Fruit fly (Drosophila melanogaster) whole organism, embryonic: ENCODE results near the gene Pp2A-29B.

ENCODE experiments used
- Atf-2 ChIP-seq: fragments of 200-800 bp; sonication (Bioruptor generic); optimal IDR thresholded peaks from 2 replicates; lab custom pipeline; 2016; ENCODE audit warnings: missing biosample characterization, missing genetic modification characterization
- Atf6 ChIP-seq: fragments of 200-800 bp; sonication (Bioruptor generic); IDR thresholded peaks from 2 replicates; pipeline ENCODE4 v1.3.6; 2022; ENCODE audit warnings: missing biosample characterization, missing genetic modification characterization
- Bdp1 ChIP-seq: fragments of 200-800 bp; sonication (Bioruptor generic); optimal IDR thresholded peaks from 3 replicates; lab custom pipeline; 2016; ENCODE audit warnings: missing biosample characterization, missing genetic modification characterization
- Bgb ChIP-seq: fragments of 200-800 bp; sonication (Bioruptor generic); IDR thresholded peaks from 2 replicates; pipeline ENCODE4 v1.3.6; 2022; ENCODE audit warnings: missing biosample characterization, missing genetic modification characterization; ENCODE audit not compliant: partially characterized antibody
- Bteb2 ChIP-seq: fragments of 200-800 bp; sonication (Bioruptor generic); optimal IDR thresholded peaks from 2 replicates; lab custom pipeline; 2016; ENCODE audit warnings: missing biosample characterization, missing genetic modification characterization
- CG10209 ChIP-seq: fragments of 200-800 bp; sonication (Bioruptor generic); optimal IDR thresholded peaks from 3 replicates; lab custom pipeline; 2017; ENCODE audit warnings: missing biosample characterization, mild to moderate bottlenecking, missing genetic modification characterization, missing genetic modification reagents
- CG11398 ChIP-seq: fragments of 200-800 bp; sonication (Bioruptor generic); optimal IDR thresholded peaks from 2 replicates; lab custom pipeline; 2016; ENCODE audit warnings: missing biosample characterization, missing genetic modification characterization
- CG13123 ChIP-seq: fragments of 200-800 bp; sonication (Bioruptor generic); optimal IDR thresholded peaks from 2 replicates; lab custom pipeline; 2016; ENCODE audit warnings: missing biosample characterization, missing genetic modification characterization
- CG13424 ChIP-seq: fragments of 200-800 bp; sonication (Bioruptor generic); optimal IDR thresholded peaks from 2 replicates; lab custom pipeline; 2019; ENCODE audit warnings: missing biosample characterization, mild to moderate bottlenecking, missing genetic modification characterization, moderate library complexity
- CG13775 ChIP-seq: fragments of 200-800 bp; sonication (Bioruptor generic); optimal IDR thresholded peaks from 3 replicates; lab custom pipeline; 2017; ENCODE audit warnings: missing biosample characterization, mild to moderate bottlenecking, missing genetic modification characterization
- CG14667 ChIP-seq: fragments of 200-800 bp; sonication (Bioruptor generic); IDR thresholded peaks from 2 replicates; pipeline ENCODE4 v1.3.6; 2022; ENCODE audit warnings: missing biosample characterization, missing genetic modification characterization
- CG15514 ChIP-seq: fragments of 200-800 bp; sonication (Bioruptor generic); optimal IDR thresholded peaks from 3 replicates; lab custom pipeline; 2017; ENCODE audit warnings: missing biosample characterization, missing genetic modification characterization, mild to moderate bottlenecking, moderate library complexity, missing genetic modification reagents
- CG1602 ChIP-seq: fragments of 200-800 bp; sonication (Bioruptor generic); optimal IDR thresholded peaks from 3 replicates; lab custom pipeline; 2016; ENCODE audit warnings: missing biosample characterization, missing genetic modification characterization
- CG17361 ChIP-seq: fragments of 200-800 bp; sonication (Bioruptor generic); IDR thresholded peaks from 3 replicates; pipeline ENCODE4 v1.3.6; 2022; ENCODE audit warnings: missing biosample characterization, missing genetic modification characterization
- CG17829 ChIP-seq: fragments of 200-800 bp; optimal IDR thresholded peaks from 2 replicates; lab custom pipeline; 2019; ENCODE audit warnings: missing biosample characterization, mild to moderate bottlenecking, missing genetic modification characterization, moderate library complexity
- CG2202 ChIP-seq: fragments of 200-800 bp; sonication (Bioruptor generic); optimal IDR thresholded peaks from 2 replicates; lab custom pipeline; 2018; ENCODE audit warnings: missing biosample characterization, mild to moderate bottlenecking, missing genetic modification characterization
- CG2678 ChIP-seq: fragments of 200-800 bp; sonication (Bioruptor generic); optimal IDR thresholded peaks from 3 replicates; lab custom pipeline; 2019; ENCODE audit warnings: missing biosample characterization, mild to moderate bottlenecking, missing genetic modification characterization, moderate library complexity
- CG30020 ChIP-seq: fragments of 200-800 bp; optimal IDR thresholded peaks from 2 replicates; lab custom pipeline; 2019; ENCODE audit warnings: missing biosample characterization, mild to moderate bottlenecking, missing genetic modification characterization, moderate library complexity
- CG30403 ChIP-seq: fragments of 200-800 bp; sonication (Bioruptor generic); optimal IDR thresholded peaks from 3 replicates; lab custom pipeline; 2016; ENCODE audit warnings: missing biosample characterization, missing genetic modification characterization
- CG31224 ChIP-seq: fragments of 200-800 bp; sonication (Bioruptor generic); IDR thresholded peaks from 2 replicates; pipeline ENCODE4 v1.3.6; 2022; ENCODE audit warnings: missing biosample characterization, missing genetic modification characterization
- CG5953 ChIP-seq: fragments of 200-800 bp; sonication (Bioruptor generic); IDR thresholded peaks from 2 replicates; pipeline ENCODE4 v1.3.6; 2022; ENCODE audit warnings: missing biosample characterization, missing genetic modification characterization
- CG6254 ChIP-seq: fragments of 200-800 bp; sonication (Bioruptor generic); optimal IDR thresholded peaks from 3 replicates; lab custom pipeline; 2017; ENCODE audit warnings: mild to moderate bottlenecking, missing biosample characterization, missing genetic modification reagents, missing genetic modification characterization
- CG9437 ChIP-seq: fragments of 200-800 bp; sonication (Bioruptor generic); optimal IDR thresholded peaks from 2 replicates; lab custom pipeline; 2018; ENCODE audit warnings: missing biosample characterization, mild to moderate bottlenecking, missing genetic modification characterization
- CG9609 ChIP-seq: fragments of 200-800 bp; sonication (Bioruptor generic); optimal IDR thresholded peaks from 3 replicates; lab custom pipeline; 2016; ENCODE audit warnings: missing biosample characterization, missing genetic modification characterization
- CG9727 ChIP-seq: fragments of 200-800 bp; sonication (Bioruptor generic); optimal IDR thresholded peaks from 3 replicates; lab custom pipeline; 2017; ENCODE audit warnings: missing biosample characterization, mild to moderate bottlenecking, missing genetic modification characterization
- CG9817 ChIP-seq: fragments of 200-800 bp; sonication (Bioruptor generic); optimal IDR thresholded peaks from 2 replicates; lab custom pipeline; 2018; ENCODE audit warnings: missing biosample characterization, mild to moderate bottlenecking, missing genetic modification characterization, moderate library complexity
- CkIIα-i1 ChIP-seq: fragments of 200-800 bp; sonication (Bioruptor generic); IDR thresholded peaks from 2 replicates; pipeline ENCODE4 v1.3.6; 2022; ENCODE audit warnings: missing biosample characterization, missing genetic modification characterization
- CrebB ChIP-seq: fragments of 200-800 bp; sonication (Bioruptor generic); optimal IDR thresholded peaks from 3 replicates; lab custom pipeline; 2018; ENCODE audit warnings: missing biosample characterization, mild to moderate bottlenecking, missing genetic modification characterization
- HLH4C ChIP-seq: fragments of 200-800 bp; sonication (Bioruptor generic); IDR thresholded peaks from 3 replicates; pipeline ENCODE4 v1.3.6; 2022; ENCODE audit warnings: missing biosample characterization, missing genetic modification characterization; ENCODE audit not compliant: partially characterized antibody
- Hand ChIP-seq: fragments of 200-800 bp; sonication (Bioruptor generic); optimal IDR thresholded peaks from 2 replicates; lab custom pipeline; 2017; ENCODE audit warnings: mild to moderate bottlenecking, missing biosample characterization, missing genetic modification reagents, missing genetic modification characterization
- Hmr ChIP-seq: fragments of 200-800 bp; sonication (Bioruptor generic); optimal IDR thresholded peaks from 3 replicates; lab custom pipeline; 2017; ENCODE audit warnings: mild to moderate bottlenecking, missing biosample characterization, missing genetic modification reagents, missing genetic modification characterization
- Scr ChIP-seq: fragments of 200-800 bp; sonication (Bioruptor generic); IDR thresholded peaks from 2 replicates; pipeline ENCODE4 v1.3.6; 2022; ENCODE audit warnings: missing biosample characterization, missing genetic modification characterization; ENCODE audit not compliant: partially characterized antibody
- Six4 ChIP-seq: fragments of 200-800 bp; sonication (Bioruptor generic); optimal IDR thresholded peaks from 2 replicates; lab custom pipeline; 2016; ENCODE audit warnings: missing biosample characterization, missing genetic modification characterization
- Sry-β ChIP-seq: fragments of 200-800 bp; sonication (Bioruptor generic); optimal IDR thresholded peaks from 2 replicates; lab custom pipeline; 2018; ENCODE audit warnings: missing biosample characterization, mild to moderate bottlenecking, missing genetic modification characterization, moderate library complexity
- Ssrp ChIP-seq: fragments of 200-800 bp; sonication (Bioruptor generic); optimal IDR thresholded peaks from 2 replicates; lab custom pipeline; 2018; ENCODE audit warnings: missing biosample characterization, mild to moderate bottlenecking, missing genetic modification characterization, moderate library complexity
- eve ChIP-seq, 2 experiments: fragments of >200 bp; optimal IDR thresholded peaks; 2 replicates each; lab custom pipeline; 2017; ENCODE audit warnings: missing biosample characterization in 2 of 2, missing genetic modification characterization in 2 of 2
- fd3F ChIP-seq: fragments of 200-800 bp; sonication (Bioruptor generic); optimal IDR thresholded peaks from 2 replicates; lab custom pipeline; 2018; ENCODE audit warnings: missing biosample characterization, mild to moderate bottlenecking, missing genetic modification characterization, moderate library complexity
- grn ChIP-seq: fragments of 200-800 bp; sonication (Bioruptor generic); optimal IDR thresholded peaks from 3 replicates; lab custom pipeline; 2017; ENCODE audit warnings: missing biosample characterization, missing genetic modification characterization
- nau ChIP-seq: fragments of 200-800 bp; sonication (Bioruptor generic); optimal IDR thresholded peaks from 3 replicates; lab custom pipeline; 2017; ENCODE audit warnings: missing biosample characterization, mild to moderate bottlenecking, missing genetic modification characterization, missing genetic modification reagents
- nmo ChIP-seq: fragments of 200-800 bp; sonication (Bioruptor generic); optimal IDR thresholded peaks from 2 replicates; lab custom pipeline; 2018; ENCODE audit warnings: missing biosample characterization, mild to moderate bottlenecking, missing genetic modification characterization, moderate library complexity
- pan ChIP-seq, 4 experiments: fragments of >200 bp in 3 of 4; fragments of 200-800 bp in 1 of 4; sonication (Bioruptor generic) in 1 of 4; optimal IDR thresholded peaks in 3 of 4; IDR thresholded peaks in 1 of 4; 2 replicates each; pipeline versions ENCODE4 v1.3.6 to Lab custom; 2017 to 2022; ENCODE audit warnings: missing biosample characterization in 2 of 4, missing genetic modification characterization in 2 of 4, mixed read lengths in 1 of 4
- pho ChIP-seq: fragments of 200-800 bp; sonication (Bioruptor generic); optimal IDR thresholded peaks from 2 replicates; lab custom pipeline; 2016; ENCODE audit warnings: missing biosample characterization, missing genetic modification characterization
- prd ChIP-seq, 3 experiments: fragments of >200 bp in 2 of 3; fragments of 200-800 bp in 1 of 3; sonication (Bioruptor generic) in 1 of 3; optimal IDR thresholded peaks in 2 of 3; IDR thresholded peaks in 1 of 3; 2 replicates in 2 of 3; 3 replicates in 1 of 3; pipeline versions ENCODE4 v1.3.6 to Lab custom; 2017 to 2022; ENCODE audit warnings: missing biosample characterization in 1 of 3, missing genetic modification characterization in 1 of 3
- pros ChIP-seq: fragments of 200-800 bp; sonication (Bioruptor generic); optimal IDR thresholded peaks from 3 replicates; lab custom pipeline; 2019; ENCODE audit warnings: missing biosample characterization, mild to moderate bottlenecking, missing genetic modification characterization, moderate library complexity
- sd ChIP-seq: fragments of 200-800 bp; sonication (Bioruptor generic); optimal IDR thresholded peaks from 3 replicates; lab custom pipeline; 2018; ENCODE audit warnings: missing biosample characterization, mild to moderate bottlenecking, missing genetic modification characterization, moderate library complexity
- tgo ChIP-seq: fragments of 200-800 bp; sonication (Bioruptor generic); IDR thresholded peaks from 3 replicates; pipeline ENCODE4 v1.3.6; 2022; ENCODE audit warnings: missing biosample characterization, missing genetic modification characterization

Pp2A-29B gene

DNA sequence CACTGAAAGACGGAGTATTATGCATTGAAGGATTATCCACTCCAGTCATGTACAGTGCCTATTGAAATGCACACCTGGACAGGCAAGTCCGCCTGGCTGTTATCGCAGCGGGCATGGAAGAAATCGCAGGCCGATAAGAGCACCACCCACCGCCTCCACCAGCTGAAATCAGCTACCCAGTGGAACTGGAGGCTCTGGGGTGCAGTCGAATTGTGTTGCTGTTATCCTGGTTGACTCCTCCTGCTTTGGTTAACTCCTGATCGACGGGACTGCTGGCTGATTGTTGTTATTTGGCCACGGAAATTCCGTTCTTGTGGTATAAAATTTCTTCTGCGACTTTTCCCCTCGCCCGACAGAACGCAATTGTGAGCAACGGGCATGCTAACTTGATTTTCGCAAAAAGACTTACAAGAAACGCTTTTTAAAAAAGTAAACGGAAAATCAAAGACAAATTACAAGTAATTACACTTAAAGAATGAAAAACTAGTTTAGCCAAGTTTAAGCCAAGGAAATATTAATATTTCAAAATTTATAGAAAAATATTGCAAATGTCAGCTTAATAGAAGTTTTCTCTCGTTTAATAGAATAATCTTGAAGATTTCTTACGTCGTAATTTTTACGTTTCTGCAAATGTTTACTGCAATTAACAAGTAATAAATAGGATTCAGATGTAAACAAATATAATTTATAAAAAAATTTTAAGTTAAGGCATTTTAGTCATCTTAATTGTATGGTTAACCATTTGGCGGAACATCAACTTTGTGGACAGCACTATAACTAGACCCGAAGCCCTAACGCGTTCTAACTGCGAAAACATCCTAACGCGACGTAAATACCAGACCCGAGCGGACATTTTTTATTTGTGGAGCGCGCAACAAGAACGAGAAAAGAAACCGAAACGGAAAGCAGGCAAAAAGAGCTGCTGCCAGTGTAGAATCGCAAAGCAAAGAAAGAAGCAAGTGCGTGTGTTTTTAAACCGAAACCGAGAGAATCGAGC, 49.3 kb downstream of the Pp2A-29B start, which contains the start of the genes CG13398 and Akap200 (continued):
- TF ChIP-seq CkIIα-i1 (GFP tag; lab: Robert Waterston, UW), result no peak
- no peak for TF ChIP-seq CG2678 (tag; lab: Kevin White, UChicago)
- TF ChIP-seq CG30403 (GFP tag; lab: Kevin White, UChicago), result peak; percentile 50
- no peak for TF ChIP-seq pan (optimal IDR thresholded peaks at IDR 0.05; lab: Kevin White, UChicago)
- peak in 1 of 2 experiments; percentile 16 for TF ChIP-seq pan (GFP tag; optimal IDR thresholded peaks at IDR 0.05 in 1 of 2, IDR thresholded peaks at IDR 0.05 in 1 of 2)
- TF ChIP-seq pho (GFP tag; lab: Kevin White, UChicago), result peak; percentile 3
- TF ChIP-seq tgo (GFP tag; lab: Robert Waterston, UW), result no peak
- TF ChIP-seq CG10209 (GFP tag; lab: Kevin White, UChicago), result peak; percentile 38
- no peak for TF ChIP-seq CG13123 (GFP tag; lab: Kevin White, UChicago)
- TF ChIP-seq fd3F, result peak; percentile 5
- peak; percentile 31 for TF ChIP-seq CG1602
- TF ChIP-seq CG9609, result no peak
- peak; percentile 37 for TF ChIP-seq CG17829 (tag; lab: Kevin White, UChicago)
- peak; percentile 62 for TF ChIP-seq nmo (GFP tag; lab: Kevin White, UChicago)
- TF ChIP-seq Atf6 (GFP tag; lab: Robert Waterston, UW), result no peak
- TF ChIP-seq CG15514, result peak; percentile 19
- TF ChIP-seq grn (GFP tag; lab: Kevin White, UChicago), result peak; percentile 24
- no peak for TF ChIP-seq HLH4C (GFP tag; lab: Robert Waterston, UW)
- 0 out of 2 replicates have a peak, but pooled peaks have one; percentile 29 for TF ChIP-seq CG5953 (GFP tag; lab: Robert Waterston, UW)
- peak; percentile 20 for TF ChIP-seq CG11398 (GFP tag; lab: Kevin White, UChicago)
- 0 out of 2 replicates have a peak, but pooled peaks have one; percentile 19 for TF ChIP-seq Bgb (GFP tag; lab: Robert Waterston, UW)
- TF ChIP-seq Hmr (GFP tag; lab: Kevin White, UChicago), result peak; percentile 3
- TF ChIP-seq CG9727 (GFP tag; lab: Kevin White, UChicago), result peak; percentile 38
- peak; percentile 31 for TF ChIP-seq CG30020 (tag; lab: Kevin White, UChicago)
- peak; percentile 90 for TF ChIP-seq Sry-β (GFP tag; lab: Kevin White, UChicago)
- peak; percentile 46 for TF ChIP-seq CG13424 (tag; lab: Kevin White, UChicago)
- TF ChIP-seq Hand, result no peak
- no peak for TF ChIP-seq Bdp1 (GFP tag; lab: Kevin White, UChicago)
- TF ChIP-seq CG14667 (GFP tag; lab: Robert Waterston, UW), result 0 out of 2 replicates have a peak, but pooled peaks have one; percentile 11
- TF ChIP-seq CrebB (tag; lab: Kevin White, UChicago), result no peak
- TF ChIP-seq Six4 (GFP tag; lab: Kevin White, UChicago), result peak; percentile 21
- no peak for TF ChIP-seq Scr (GFP tag; lab: Robert Waterston, UW)
- TF ChIP-seq sd, result peak; percentile 26
- TF ChIP-seq CG13775 (GFP tag; lab: Kevin White, UChicago), result peak; percentile 59
- TF ChIP-seq CG31224, result 0 out of 2 replicates have a peak, but pooled peaks have one; percentile 28
- TF ChIP-seq CG6254 (GFP tag; lab: Kevin White, UChicago), result no peak
- TF ChIP-seq CG9437 (GFP tag; lab: Kevin White, UChicago), result peak; percentile 57
- TF ChIP-seq CG17361 (GFP tag; lab: Robert Waterston, UW), result peak; percentile 76
- no peak for TF ChIP-seq eve (GFP tag; optimal IDR thresholded peaks at IDR 0.05; lab: Kevin White, UChicago)
- TF ChIP-seq prd (optimal IDR thresholded peaks at IDR 0.05; lab: Kevin White, UChicago), result no peak
- TF ChIP-seq prd (GFP tag; IDR thresholded peaks at IDR 0.05; lab: Robert Waterston, UW), result peak; percentile 47; the same call in 1 of the 3 replicates
- TF ChIP-seq Bteb2 (GFP tag; lab: Kevin White, UChicago), result no peak
- no peak for TF ChIP-seq Atf-2 (GFP tag; lab: Kevin White, UChicago)
- TF ChIP-seq nau (GFP tag; lab: Kevin White, UChicago), result no peak
- peak; percentile 37 for TF ChIP-seq Ssrp (tag; lab: Kevin White, UChicago)
- TF ChIP-seq CG9817 (tag; lab: Kevin White, UChicago), result peak; percentile 33
- TF ChIP-seq CG2202, result no peak
- TF ChIP-seq pros (GFP tag; lab: Kevin White, UChicago), result peak; percentile 24
